Worm (Caenorhabditis elegans): ENCODE measurements around the gene ttr-8.

The ttr-8 gene

DNA sequence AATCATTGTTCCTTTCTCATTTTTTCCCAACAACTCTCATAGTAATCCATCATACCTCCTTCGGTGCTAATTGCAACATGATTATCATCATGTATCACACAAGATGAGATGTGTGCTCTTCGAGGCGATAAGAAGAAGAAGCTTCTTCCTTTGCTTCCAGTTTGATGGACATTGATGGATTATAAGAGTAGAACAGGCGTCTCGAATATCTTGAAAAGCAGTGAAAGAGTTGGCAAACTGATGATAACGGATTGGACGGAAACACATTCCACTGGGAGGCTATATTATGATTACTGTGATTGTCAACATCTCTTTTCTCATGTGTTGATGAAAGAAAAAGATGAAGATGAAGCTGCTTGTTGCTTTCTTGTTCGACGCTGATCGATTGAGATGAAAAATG is 5.3 kb downstream of the ttr-8 start:
- TF ChIP-seq nhr-6 (tag; optimal IDR thresholded peaks at IDR 0.05) (no peak), C34F6.9 (tag; optimal IDR thresholded peaks at IDR 0.05) (peak; percentile 19), aly-2 (tag; optimal IDR thresholded peaks at IDR 0.05) (no peak), ztf-4 (tag; optimal IDR thresholded peaks at IDR 0.05) (no peak), nhr-21 (tag; optimal IDR thresholded peaks at IDR 0.05) (no peak), ztf-1 (GFP tag; conservative IDR thresholded peaks at IDR 0.05) (no peak), blmp-1 (tag; optimal IDR thresholded peaks at IDR 0.05; ENCODE audit: insufficient read depth) (no peak), ceh-16 (tag; optimal IDR thresholded peaks at IDR 0.05) (no peak), mdl-1 (tag; optimal IDR thresholded peaks at IDR 0.05) (no peak), nhr-77 (tag; optimal IDR thresholded peaks at IDR 0.05) (no peak), F13H6.1 (tag; optimal IDR thresholded peaks at IDR 0.05) (peak; percentile 68), egl-27 (tag; optimal IDR thresholded peaks at IDR 0.05) (peak; percentile 32), fos-1 (tag; optimal IDR thresholded peaks at IDR 0.05) (no peak), lin-39 (tag; optimal IDR thresholded peaks at IDR 0.05) (peak; percentile 52), unc-39 (tag; optimal IDR thresholded peaks at IDR 0.05) (no peak), gmeb-1 (tag; optimal IDR thresholded peaks at IDR 0.05) (no peak), lsy-2 (tag; optimal IDR thresholded peaks at IDR 0.05) (peak in 1 of 2 experiments; percentile 42), nhr-11 (tag; optimal IDR thresholded peaks at IDR 0.05) (no peak), unc-62 (GFP tag; optimal IDR thresholded peaks at IDR 0.05) (peak; percentile 78), zag-1 (tag; optimal IDR thresholded peaks at IDR 0.05) (peak; percentile 18), crh-2 (tag; optimal IDR thresholded peaks at IDR 0.05) (no peak), nhr-129 (tag; optimal IDR thresholded peaks at IDR 0.05) (peak; percentile 64), nhr-10 (tag; optimal IDR thresholded peaks at IDR 0.05) (no peak), Y55F3AM.14 (GFP tag; optimal IDR thresholded peaks at IDR 0.05) (no peak), nhr-12 (tag; optimal IDR thresholded peaks at IDR 0.05) (no peak), ZK546.5 (tag; optimal IDR thresholded peaks at IDR 0.05) (no peak), lin-13 (GFP tag; optimal IDR thresholded peaks at IDR 0.05) (no peak), unc-55 (GFP tag; optimal IDR thresholded peaks at IDR 0.05) (peak; percentile 22), mbf-1 (tag; optimal IDR thresholded peaks at IDR 0.05) (no peak), sma-9 (GFP tag; optimal IDR thresholded peaks at IDR 0.05) (peak; percentile 45), sma-9 (tag; optimal IDR thresholded peaks at IDR 0.05) (no peak), mab-5 (tag; optimal IDR thresholded peaks at IDR 0.05) (peak; percentile 18), ama-1 (optimal IDR thresholded peaks at IDR 0.05) (no peak)

DNA sequence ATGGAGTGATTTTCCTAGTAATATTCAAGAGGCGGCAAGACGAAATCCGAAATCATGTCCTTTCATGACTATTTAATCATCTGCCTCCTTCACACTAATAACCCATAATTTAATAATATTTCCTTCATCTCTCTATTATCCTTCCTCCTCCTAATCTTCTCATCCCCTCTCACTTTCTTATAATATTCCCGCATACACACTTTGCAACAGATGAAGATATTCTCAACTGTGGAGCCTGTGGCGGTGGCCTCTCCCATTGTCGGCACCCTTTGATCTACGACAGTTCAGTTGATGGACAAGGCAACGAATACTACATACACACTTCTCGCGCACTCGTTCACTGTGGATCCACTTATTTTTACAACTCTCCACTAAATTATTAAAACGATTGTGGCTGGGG is 6.5 kb downstream of the ttr-8 start:
- TF ChIP-seq snpc-4 (tag; optimal IDR thresholded peaks at IDR 0.05) (no peak), dmd-4 (tag; optimal IDR thresholded peaks at IDR 0.05) (no peak)

ce11 chrIII:7557930-7558470 is 7.1 kb downstream of the ttr-8 start:
- no peak for TF ChIP-seq nhr-23 (tag; optimal IDR thresholded peaks at IDR 0.05)
- TF ChIP-seq ama-1 (optimal IDR thresholded peaks at IDR 0.05), result no peak
- TF ChIP-seq lsy-2 (tag; optimal IDR thresholded peaks at IDR 0.05), result peak in 1 of 2 experiments; percentile 71
- TF ChIP-seq unc-62 (GFP tag; optimal IDR thresholded peaks at IDR 0.05), result no peak
- TF ChIP-seq C34F6.9 (tag; optimal IDR thresholded peaks at IDR 0.05), result no peak
- TF ChIP-seq aly-2 (tag; optimal IDR thresholded peaks at IDR 0.05), result no peak
- TF ChIP-seq mab-5 (tag; optimal IDR thresholded peaks at IDR 0.05), result no peak
- TF ChIP-seq skn-1 (tag; optimal IDR thresholded peaks at IDR 0.05), result no peak
- TF ChIP-seq lin-13 (GFP tag; optimal IDR thresholded peaks at IDR 0.05), result no peak
- TF ChIP-seq ZK546.5 (tag; optimal IDR thresholded peaks at IDR 0.05), result no peak
- peak; percentile 11 for TF ChIP-seq sma-9 (GFP tag; optimal IDR thresholded peaks at IDR 0.05)
- no peak for TF ChIP-seq sma-9 (tag; optimal IDR thresholded peaks at IDR 0.05)

ce11 chrIII:7555360-7555759 is 9.8 kb downstream of the ttr-8 start, which contains the start of gene ceh-13:
TSS of gene ceh-13 (plus strand) at chrIII:7555660.
- TF ChIP-seq ZK546.5 (tag; optimal IDR thresholded peaks at IDR 0.05) (no peak), nhr-77 (tag; optimal IDR thresholded peaks at IDR 0.05) (no peak), gmeb-1 (tag; optimal IDR thresholded peaks at IDR 0.05) (no peak), lin-11 (tag; optimal IDR thresholded peaks at IDR 0.05) (no peak), mbf-1 (tag; optimal IDR thresholded peaks at IDR 0.05) (no peak), dmd-4 (tag; optimal IDR thresholded peaks at IDR 0.05) (no peak), nhr-11 (tag; optimal IDR thresholded peaks at IDR 0.05) (no peak), snpc-4 (tag; optimal IDR thresholded peaks at IDR 0.05) (no peak), lin-13 (GFP tag; optimal IDR thresholded peaks at IDR 0.05) (no peak), mdl-1 (tag; optimal IDR thresholded peaks at IDR 0.05) (no peak), aly-2 (tag; optimal IDR thresholded peaks at IDR 0.05) (no peak), egl-27 (tag; optimal IDR thresholded peaks at IDR 0.05) (no peak), elt-1 (tag; optimal IDR thresholded peaks at IDR 0.05) (no peak), ztf-4 (tag; optimal IDR thresholded peaks at IDR 0.05) (no peak), fos-1 (tag; optimal IDR thresholded peaks at IDR 0.05) (no peak), nhr-12 (tag; optimal IDR thresholded peaks at IDR 0.05) (no peak), ama-1 (optimal IDR thresholded peaks at IDR 0.05) (no peak)

Measured in whole organism, L2 larva.